Worm (Caenorhabditis elegans): ENCODE measurements around the gene mics-1.

mics-1 gene

DNA sequence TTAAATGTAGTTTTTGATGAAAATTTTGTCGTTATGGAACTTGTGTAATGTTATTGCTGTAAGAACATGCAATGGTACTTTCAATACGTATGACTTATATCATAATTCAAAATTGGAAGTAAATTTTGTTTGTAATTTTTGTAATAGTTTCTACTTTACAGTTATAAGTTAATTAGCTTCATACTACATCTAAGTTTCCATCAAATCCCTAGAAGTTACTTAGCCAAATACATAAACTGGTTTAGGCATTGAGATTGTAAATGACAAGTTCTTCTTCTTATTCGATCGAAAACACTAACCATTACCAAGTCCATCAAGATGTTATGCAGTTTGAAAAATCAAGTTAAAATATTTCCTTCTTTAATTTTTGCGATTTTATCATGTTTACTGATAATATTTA is 28.4 kb downstream of the mics-1 start, which contains the start of gene F32G8.2:
Gene F32G8.2 (plus strand): TSS at position 301 of the 400 bp plus-strand sequence.
- TF ChIP-seq elt-3 (tag; optimal IDR thresholded peaks at IDR 0.05) (no peak), nhr-21 (tag; optimal IDR thresholded peaks at IDR 0.05) (no peak), snpc-4 (tag; optimal IDR thresholded peaks at IDR 0.05) (no peak), nhr-25 (tag; optimal IDR thresholded peaks at IDR 0.05) (no peak), ama-1 (optimal IDR thresholded peaks at IDR 0.05) (no peak), Y55F3AM.14 (GFP tag; optimal IDR thresholded peaks at IDR 0.05) (no peak), mdl-1 (tag; optimal IDR thresholded peaks at IDR 0.05) (no peak), ztf-1 (GFP tag; conservative IDR thresholded peaks at IDR 0.05) (no peak), nhr-77 (tag; optimal IDR thresholded peaks at IDR 0.05) (no peak), nhr-129 (tag; optimal IDR thresholded peaks at IDR 0.05) (no peak), ceh-82 (tag; optimal IDR thresholded peaks at IDR 0.05) (no peak), unc-62 (GFP tag; optimal IDR thresholded peaks at IDR 0.05) (no peak), sem-4 (tag; optimal IDR thresholded peaks at IDR 0.05) (no peak), nhr-11 (tag; optimal IDR thresholded peaks at IDR 0.05) (no peak), dmd-4 (tag; optimal IDR thresholded peaks at IDR 0.05) (no peak), aly-2 (tag; optimal IDR thresholded peaks at IDR 0.05) (no peak), R02D3.7 (tag; optimal IDR thresholded peaks at IDR 0.05) (no peak), peb-1 (tag; optimal IDR thresholded peaks at IDR 0.05) (no peak), lsy-2 (tag; optimal IDR thresholded peaks at IDR 0.05) (no peak)

DNA sequence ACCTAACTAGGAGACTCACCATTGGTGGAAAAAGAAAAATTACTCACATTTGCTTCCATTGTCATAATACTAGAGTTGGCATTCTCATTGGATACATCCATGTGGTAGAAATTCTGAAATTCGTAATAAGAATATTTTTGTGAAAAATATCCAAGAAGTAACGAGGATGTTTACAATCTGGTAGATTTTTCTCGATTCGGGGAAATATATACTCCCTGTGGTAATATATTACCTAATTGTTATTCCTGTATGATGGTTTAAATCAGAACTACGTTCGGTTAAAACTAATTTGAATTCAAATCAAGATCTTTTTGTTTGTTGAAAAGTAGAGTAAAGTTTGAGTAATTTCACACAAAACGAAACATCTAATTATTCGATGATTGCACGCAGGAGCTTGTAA is 29.1 kb downstream of the mics-1 start, which contains the start of gene srd-34:
Gene srd-34 (minus strand): TSS at position 101 of the 400 bp plus-strand sequence.
- TF ChIP-seq zag-1 (tag; optimal IDR thresholded peaks at IDR 0.05): no peak
- no peak for TF ChIP-seq sma-9 (GFP tag; optimal IDR thresholded peaks at IDR 0.05)
- TF ChIP-seq sma-9 (tag; optimal IDR thresholded peaks at IDR 0.05): no peak
- no peak for TF ChIP-seq aly-2 (tag; optimal IDR thresholded peaks at IDR 0.05)
- TF ChIP-seq R02D3.7 (tag; optimal IDR thresholded peaks at IDR 0.05): no peak
- TF ChIP-seq nhr-25 (tag; optimal IDR thresholded peaks at IDR 0.05): no peak
- no peak for TF ChIP-seq nhr-129 (tag; optimal IDR thresholded peaks at IDR 0.05)
- TF ChIP-seq ztf-11 (tag; optimal IDR thresholded peaks at IDR 0.05): no peak
- TF ChIP-seq ztf-1 (GFP tag; conservative IDR thresholded peaks at IDR 0.05): no peak
- TF ChIP-seq unc-39 (tag; optimal IDR thresholded peaks at IDR 0.05): no peak
- TF ChIP-seq lin-39 (tag; optimal IDR thresholded peaks at IDR 0.05): no peak
- TF ChIP-seq nhr-21 (tag; optimal IDR thresholded peaks at IDR 0.05): no peak
- no peak for TF ChIP-seq nhr-77 (tag; optimal IDR thresholded peaks at IDR 0.05)
- no peak for TF ChIP-seq ama-1 (optimal IDR thresholded peaks at IDR 0.05)
- TF ChIP-seq ztf-4 (tag; optimal IDR thresholded peaks at IDR 0.05): no peak
- no peak for TF ChIP-seq lin-13 (GFP tag; optimal IDR thresholded peaks at IDR 0.05)
- no peak for TF ChIP-seq F13H6.1 (tag; optimal IDR thresholded peaks at IDR 0.05)
- TF ChIP-seq gmeb-1 (tag; optimal IDR thresholded peaks at IDR 0.05): no peak
- no peak for TF ChIP-seq ceh-16 (tag; optimal IDR thresholded peaks at IDR 0.05)
- no peak for TF ChIP-seq nhr-6 (tag; optimal IDR thresholded peaks at IDR 0.05)
- TF ChIP-seq unc-55 (GFP tag; optimal IDR thresholded peaks at IDR 0.05): no peak

- TF ChIP-seq crh-2 (tag; optimal IDR thresholded peaks at IDR 0.05): peak; percentile 24
- no peak for TF ChIP-seq blmp-1 (tag; optimal IDR thresholded peaks at IDR 0.05; ENCODE audit: insufficient read depth)
- TF ChIP-seq Y55F3AM.14 (GFP tag; optimal IDR thresholded peaks at IDR 0.05): no peak
- TF ChIP-seq fos-1 (tag; optimal IDR thresholded peaks at IDR 0.05): peak; percentile 41
- TF ChIP-seq nhr-77 (tag; optimal IDR thresholded peaks at IDR 0.05): peak; percentile 27
- TF ChIP-seq sma-9 (GFP tag; optimal IDR thresholded peaks at IDR 0.05): peak; percentile 59
- TF ChIP-seq sma-9 (tag; optimal IDR thresholded peaks at IDR 0.05): no peak
These were observed 31.4 kb downstream of the mics-1 start, which contains the start of gene F25D1.5 for ce11 chrV:10546749-10547148. Gene F25D1.5, minus strand, starts transcription at chrV:10546783.

DNA sequence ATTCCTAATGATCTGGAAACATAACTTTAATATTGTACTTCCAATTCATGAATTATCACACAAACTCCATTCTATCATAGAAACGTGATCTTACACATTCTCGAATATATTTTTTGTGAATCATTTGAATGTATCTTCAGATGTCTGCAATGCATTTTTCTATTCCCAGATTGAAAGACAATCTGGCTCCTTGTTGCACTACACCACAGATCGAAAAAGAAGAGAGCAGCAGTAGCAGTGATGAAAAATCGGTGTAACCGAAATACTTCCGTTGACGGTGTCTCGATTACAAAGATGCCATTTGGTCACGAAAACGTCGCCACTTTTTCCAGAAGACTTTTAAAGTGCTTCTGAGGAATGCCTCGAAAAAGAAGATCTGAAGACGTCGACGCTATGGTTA is 38.1 kb downstream of the mics-1 start, which contains the start of gene degt-1:
Gene degt-1 (plus strand): TSS at position 301 of the 400 bp plus-strand sequence.
- TF ChIP-seq lin-13 (GFP tag; optimal IDR thresholded peaks at IDR 0.05) (no peak), ceh-16 (tag; optimal IDR thresholded peaks at IDR 0.05) (no peak), sem-4 (tag; optimal IDR thresholded peaks at IDR 0.05) (no peak), snpc-4 (tag; optimal IDR thresholded peaks at IDR 0.05) (no peak), Y55F3AM.14 (GFP tag; optimal IDR thresholded peaks at IDR 0.05) (no peak), sma-9 (GFP tag; optimal IDR thresholded peaks at IDR 0.05) (no peak), sma-9 (tag; optimal IDR thresholded peaks at IDR 0.05) (no peak), unc-62 (GFP tag; optimal IDR thresholded peaks at IDR 0.05) (no peak), nhr-237 (tag; optimal IDR thresholded peaks at IDR 0.05) (no peak), nhr-11 (tag; optimal IDR thresholded peaks at IDR 0.05) (no peak), fos-1 (tag; optimal IDR thresholded peaks at IDR 0.05) (no peak), ama-1 (optimal IDR thresholded peaks at IDR 0.05) (no peak)

Data from whole organism, L2 larva.